Fruit fly (Drosophila melanogaster) Kc167 (cell line): ENCODE results near the gene CG6168.

Experiments
- Myc ChIP-seq: fragments of >200 bp; optimal IDR thresholded peaks from 2 replicates; lab custom pipeline; 2017; ENCODE audit warnings: missing external identifiers
- Sin3A ChIP-seq: fragments of >200 bp; optimal IDR thresholded peaks from 2 replicates; lab custom pipeline; 2018; ENCODE audit warnings: missing external identifiers
- h ChIP-seq: fragments of >200 bp; optimal IDR thresholded peaks from 3 replicates; lab custom pipeline; 2018; ENCODE audit warnings: missing external identifiers
- insv ChIP-seq: fragments of >200 bp; optimal IDR thresholded peaks from 3 replicates; lab custom pipeline; 2018; ENCODE audit warnings: missing external identifiers
- psq ChIP-seq: fragments of >200 bp; optimal IDR thresholded peaks from 2 replicates; lab custom pipeline; 2017; ENCODE audit warnings: missing external identifiers
- ttk ChIP-seq: sonication (Bioruptor generic); optimal IDR thresholded peaks from 2 replicates; lab custom pipeline; 2017; ENCODE audit warnings: missing external identifiers

The CG6168 gene

dm6 chr3L:11296801-11297177 lies 24.7 kb downstream of the CG6168 start:
- no peak for TF ChIP-seq ttk (lab: Kevin White, UChicago)
- TF ChIP-seq Myc (lab: Kevin White, UChicago): no peak
- TF ChIP-seq h (lab: Kevin White, UChicago): no peak
- TF ChIP-seq insv (lab: Kevin White, UChicago): no peak
- TF ChIP-seq Sin3A (lab: Kevin White, UChicago): no peak
- TF ChIP-seq psq (lab: Kevin White, UChicago): no peak

- TF ChIP-seq psq (lab: Kevin White, UChicago) (no peak), Myc (lab: Kevin White, UChicago) (no peak), insv (lab: Kevin White, UChicago) (no peak), h (lab: Kevin White, UChicago) (no peak), Sin3A (lab: Kevin White, UChicago) (no peak), ttk (lab: Kevin White, UChicago) (no peak)
These were observed 25.2 kb downstream of the CG6168 start for dm6 chr3L:11296150-11296800.

- TF ChIP-seq Sin3A (lab: Kevin White, UChicago) (no peak), ttk (lab: Kevin White, UChicago) (no peak), psq (lab: Kevin White, UChicago) (no peak), insv (lab: Kevin White, UChicago) (no peak), h (lab: Kevin White, UChicago) (no peak), Myc (lab: Kevin White, UChicago) (no peak)
These were observed 25.8 kb downstream of the CG6168 start, which contains the start of gene Dyro for dm6 chr3L:11295777-11296149. Gene Dyro (minus strand): TSS chr3L:11295919.

- no peak for TF ChIP-seq Myc (lab: Kevin White, UChicago)
- no peak for TF ChIP-seq Sin3A (lab: Kevin White, UChicago)
- TF ChIP-seq ttk (lab: Kevin White, UChicago): no peak
- TF ChIP-seq psq (lab: Kevin White, UChicago): no peak
- no peak for TF ChIP-seq h (lab: Kevin White, UChicago)
- no peak for TF ChIP-seq insv (lab: Kevin White, UChicago)
These were observed 26.4 kb downstream of the CG6168 start for dm6 chr3L:11295164-11295516.

dm6 chr3L:11294496-11295163 lies 26.9 kb downstream of the CG6168 start:
- TF ChIP-seq h (lab: Kevin White, UChicago): no peak
- TF ChIP-seq Sin3A (lab: Kevin White, UChicago): no peak
- TF ChIP-seq psq (lab: Kevin White, UChicago): no peak
- no peak for TF ChIP-seq ttk (lab: Kevin White, UChicago)
- no peak for TF ChIP-seq insv (lab: Kevin White, UChicago)
- TF ChIP-seq Myc (lab: Kevin White, UChicago): no peak

dm6 chr3L:11293378-11293777 lies 28.1 kb downstream of the CG6168 start:
- TF ChIP-seq Sin3A (lab: Kevin White, UChicago) (no peak), ttk (lab: Kevin White, UChicago) (no peak), psq (lab: Kevin White, UChicago) (no peak), Myc (lab: Kevin White, UChicago) (no peak), insv (lab: Kevin White, UChicago) (no peak), h (lab: Kevin White, UChicago) (no peak)

dm6 chr3L:11292180-11292727 lies 29.3 kb downstream of the CG6168 start:
- TF ChIP-seq psq (lab: Kevin White, UChicago) (no peak), Myc (lab: Kevin White, UChicago) (no peak), insv (lab: Kevin White, UChicago) (no peak), ttk (lab: Kevin White, UChicago) (no peak), h (lab: Kevin White, UChicago) (no peak), Sin3A (lab: Kevin White, UChicago) (no peak)

- no peak for TF ChIP-seq h (lab: Kevin White, UChicago)
- no peak for TF ChIP-seq psq (lab: Kevin White, UChicago)
- TF ChIP-seq Sin3A (lab: Kevin White, UChicago): no peak
These were observed 30.0 kb downstream of the CG6168 start for dm6 chr3L:11291298-11292167.

dm6 chr3L:11290796-11291195 lies 30.7 kb downstream of the CG6168 start:
- TF ChIP-seq h (lab: Kevin White, UChicago): no peak
- TF ChIP-seq insv (lab: Kevin White, UChicago): no peak
- TF ChIP-seq psq (lab: Kevin White, UChicago): no peak
- no peak for TF ChIP-seq Sin3A (lab: Kevin White, UChicago)
- TF ChIP-seq Myc (lab: Kevin White, UChicago): no peak
- TF ChIP-seq ttk (lab: Kevin White, UChicago): no peak

dm6 chr3L:11290200-11290599 lies 31.3 kb downstream of the CG6168 start:
- TF ChIP-seq psq (lab: Kevin White, UChicago): no peak
- no peak for TF ChIP-seq insv (lab: Kevin White, UChicago)
- TF ChIP-seq Sin3A (lab: Kevin White, UChicago): no peak
- no peak for TF ChIP-seq Myc (lab: Kevin White, UChicago)
- no peak for TF ChIP-seq ttk (lab: Kevin White, UChicago)
- TF ChIP-seq h (lab: Kevin White, UChicago): no peak
